Fruit fly (Drosophila melanogaster): ENCODE results near the gene comm3.

The comm3 gene

DNA sequence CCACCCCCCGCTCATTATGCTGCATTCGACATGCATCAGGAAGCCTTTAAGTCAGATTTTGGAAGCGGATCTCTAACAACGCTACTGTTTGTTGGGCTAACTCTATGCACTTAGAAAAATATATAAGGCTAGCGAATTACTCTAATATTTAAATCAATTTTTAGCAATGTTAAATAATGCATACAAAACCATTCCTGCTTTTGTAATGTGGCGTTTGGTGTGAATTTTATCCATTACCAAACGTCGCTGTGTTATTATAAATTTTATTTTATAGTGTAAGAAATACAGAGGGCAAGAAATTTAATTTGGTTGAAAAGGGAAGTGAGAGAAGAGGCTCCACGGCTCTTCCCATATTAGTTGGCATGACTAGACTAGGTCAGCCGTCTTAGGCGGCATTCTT is 25.2 kb upstream of the comm3 start (continued):
- TF ChIP-seq TFAM (GFP tag; optimal IDR thresholded peaks at IDR 0.05) (no peak), Myb (GFP tag; optimal IDR thresholded peaks at IDR 0.05) (no peak), ci (GFP tag; IDR thresholded peaks at IDR 0.05) (no peak), Aef1 (GFP tag; IDR thresholded peaks at IDR 0.05) (no peak), wor (GFP tag; IDR thresholded peaks at IDR 0.05) (no peak), CG10209 (GFP tag; optimal IDR thresholded peaks at IDR 0.05) (peak; percentile 11), Drgx (GFP tag; IDR thresholded peaks at IDR 0.05) (no peak), NC2α (GFP tag; optimal IDR thresholded peaks at IDR 0.05) (no peak), CG4854 (GFP tag; optimal IDR thresholded peaks at IDR 0.05) (no peak), ssp (GFP tag; IDR thresholded peaks at IDR 0.05) (no peak), pb (GFP tag; optimal IDR thresholded peaks at IDR 0.05) (no peak), mld (GFP tag; IDR thresholded peaks at IDR 0.05; ENCODE audit: partially characterized antibody) (no peak), h (optimal IDR thresholded peaks at IDR 0.05) (no peak), CG30403 (GFP tag; optimal IDR thresholded peaks at IDR 0.05) (peak; percentile 14), ATbp (GFP tag; optimal IDR thresholded peaks at IDR 0.05) (no peak), CG14441 (GFP tag; IDR thresholded peaks at IDR 0.05) (no peak), luna (GFP tag; optimal IDR thresholded peaks at IDR 0.05) (no peak), CG14050 (GFP tag; IDR thresholded peaks at IDR 0.05) (no peak), Nf-YB (GFP tag; optimal IDR thresholded peaks at IDR 0.05) (no peak), sisA (GFP tag; IDR thresholded peaks at IDR 0.05) (no peak), CG17612 (GFP tag; IDR thresholded peaks at IDR 0.05) (no peak), p53 (GFP tag; optimal IDR thresholded peaks at IDR 0.05) (no peak), org-1 (GFP tag; optimal IDR thresholded peaks at IDR 0.05) (no peak), NFAT (GFP tag; IDR thresholded peaks at IDR 0.05) (no peak), Nf-YA (GFP tag; IDR thresholded peaks at IDR 0.05) (no peak), Hr51 (GFP tag; optimal IDR thresholded peaks at IDR 0.05) (no peak), rib (GFP tag; IDR thresholded peaks at IDR 0.05) (no peak), ash1 (GFP tag; optimal IDR thresholded peaks at IDR 0.05) (no peak), CG8478 (optimal IDR thresholded peaks at IDR 0.05) (no peak), cwo (GFP tag; optimal IDR thresholded peaks at IDR 0.05) (no peak), gce (GFP tag; IDR thresholded peaks at IDR 0.05) (no peak), tin (GFP tag; optimal IDR thresholded peaks at IDR 0.05) (peak; percentile 22), CG18262 (tag; optimal IDR thresholded peaks at IDR 0.05) (peak; percentile 60), trem (tag; optimal IDR thresholded peaks at IDR 0.05) (peak; percentile 37), HmgZ (tag; optimal IDR thresholded peaks at IDR 0.05) (no peak), hth (optimal IDR thresholded peaks at IDR 0.05) (no peak), Opbp (GFP tag; IDR thresholded peaks at IDR 0.05; ENCODE audit: partially characterized antibody) (no peak), CG6791 (GFP tag; IDR thresholded peaks at IDR 0.05; ENCODE audit: partially characterized antibody) (no peak), corto (GFP tag; optimal IDR thresholded peaks at IDR 0.05) (no peak), Hmr (GFP tag; optimal IDR thresholded peaks at IDR 0.05) (no peak), Dref (GFP tag; IDR thresholded peaks at IDR 0.05) (no peak), B-H2 (GFP tag; optimal IDR thresholded peaks at IDR 0.05) (no peak), CG12659 (GFP tag; optimal IDR thresholded peaks at IDR 0.05) (no peak), CG7963 (GFP tag; IDR thresholded peaks at IDR 0.05; ENCODE audit: partially characterized antibody) (no peak), yki (optimal IDR thresholded peaks at IDR 0.05) (no peak), CG15073 (GFP tag; optimal IDR thresholded peaks at IDR 0.05) (no peak), CG1603 (tag; optimal IDR thresholded peaks at IDR 0.05) (peak; percentile 29), lab (GFP tag; optimal IDR thresholded peaks at IDR 0.05) (no peak), Hr39 (optimal IDR thresholded peaks at IDR 0.05) (no peak), CG16863 (GFP tag; optimal IDR thresholded peaks at IDR 0.05) (no peak), crc (GFP tag; optimal IDR thresholded peaks at IDR 0.05) (no peak), bsh (GFP tag; optimal IDR thresholded peaks at IDR 0.05) (peak in 1 of 2 experiments; percentile 75), CG31388 (GFP tag; optimal IDR thresholded peaks at IDR 0.05) (no peak), CG7372 (GFP tag; IDR thresholded peaks at IDR 0.05) (no peak)
